Fruit fly (Drosophila melanogaster): ENCODE data around the gene CG46466.

The CG46466 gene

dm6 chr4:670905-671419 lies 8.0 kb upstream of the CG46466 start, which contains the start of gene CG11360 (continued):
- TF ChIP-seq CG4730 (GFP tag; IDR thresholded peaks at IDR 0.05) (no peak), gfzf (GFP tag; optimal IDR thresholded peaks at IDR 0.05) (peak; percentile 32), CG18764 (GFP tag; optimal IDR thresholded peaks at IDR 0.05) (no peak), BEAF-32 (GFP tag; optimal IDR thresholded peaks at IDR 0.05) (peak; percentile 77), CG18262 (tag; optimal IDR thresholded peaks at IDR 0.05) (no peak), CG4707 (GFP tag; optimal IDR thresholded peaks at IDR 0.05) (no peak), CG3163 (GFP tag; optimal IDR thresholded peaks at IDR 0.05) (no peak), Hey (tag; optimal IDR thresholded peaks at IDR 0.05) (no peak), z (GFP tag; IDR thresholded peaks at IDR 0.05) (no peak), CG1602 (GFP tag; optimal IDR thresholded peaks at IDR 0.05) (peak; percentile 17), sima (GFP tag; optimal IDR thresholded peaks at IDR 0.05) (no peak), CG3281 (GFP tag; optimal IDR thresholded peaks at IDR 0.05) (no peak), ac (GFP tag; optimal IDR thresholded peaks at IDR 0.05) (no peak), al (GFP tag; IDR thresholded peaks at IDR 0.05) (no peak), CG16815 (GFP tag; optimal IDR thresholded peaks at IDR 0.05) (no peak), esg (GFP tag; conservative IDR thresholded peaks at IDR 0.05) (no peak), sr (GFP tag; IDR thresholded peaks at IDR 0.05) (no peak), CG6654 (GFP tag; optimal IDR thresholded peaks at IDR 0.05) (no peak), ATbp (GFP tag; optimal IDR thresholded peaks at IDR 0.05) (no peak), CG14014 (GFP tag; IDR thresholded peaks at IDR 0.05) (no peak), dati (GFP tag; IDR thresholded peaks at IDR 0.05) (no peak), CG9727 (GFP tag; optimal IDR thresholded peaks at IDR 0.05) (no peak), CG12236 (GFP tag; optimal IDR thresholded peaks at IDR 0.05) (no peak), kay (GFP tag; optimal IDR thresholded peaks at IDR 0.05) (no peak), ewg (GFP tag; optimal IDR thresholded peaks at IDR 0.05) (no peak), CG12219 (GFP tag; optimal IDR thresholded peaks at IDR 0.05) (no peak), CG15601 (tag; optimal IDR thresholded peaks at IDR 0.05) (no peak), Xbp1 (GFP tag; optimal IDR thresholded peaks at IDR 0.05) (peak; percentile 42), ssp (GFP tag; IDR thresholded peaks at IDR 0.05) (peak; percentile 98), CG6683 (GFP tag; optimal IDR thresholded peaks at IDR 0.05) (no peak), zfh1 (GFP tag; IDR thresholded peaks at IDR 0.05) (no peak), prd (optimal IDR thresholded peaks at IDR 0.05) (no peak), prd (GFP tag; IDR thresholded peaks at IDR 0.05) (no peak), CG30431 (GFP tag; optimal IDR thresholded peaks at IDR 0.05) (no peak), nerfin-2 (GFP tag; IDR thresholded peaks at IDR 0.05; ENCODE audit: partially characterized antibody) (no peak), Mrtf (GFP tag; IDR thresholded peaks at IDR 0.05) (no peak), Bgb (GFP tag; IDR thresholded peaks at IDR 0.05; ENCODE audit: partially characterized antibody) (peak; percentile 60), Dip3 (GFP tag; optimal IDR thresholded peaks at IDR 0.05) (no peak), CG17829 (tag; optimal IDR thresholded peaks at IDR 0.05) (no peak), Dll (GFP tag; IDR thresholded peaks at IDR 0.05; ENCODE audit: partially characterized antibody) (peak; percentile 41; the same call in 1 of the 4 replicates), Ada2b (GFP tag; IDR thresholded peaks at IDR 0.05) (no peak), nerfin-1 (tag; optimal IDR thresholded peaks at IDR 0.05) (peak; percentile 99), pan (optimal IDR thresholded peaks at IDR 0.05) (no peak), pan (GFP tag; optimal IDR thresholded peaks at IDR 0.05 in 1 of 2, IDR thresholded peaks at IDR 0.05 in 1 of 2) (no peak), CG7372 (GFP tag; IDR thresholded peaks at IDR 0.05) (no peak), trem (tag; optimal IDR thresholded peaks at IDR 0.05) (peak; percentile 44), Stat92E (GFP tag; optimal IDR thresholded peaks at IDR 0.05) (peak in 1 of 3 experiments; percentile 77), CG11085 (GFP tag; IDR thresholded peaks at IDR 0.05) (no peak), hth (optimal IDR thresholded peaks at IDR 0.05) (no peak), dysf (GFP tag; IDR thresholded peaks at IDR 0.05) (no peak), CG17912 (GFP tag; optimal IDR thresholded peaks at IDR 0.05) (no peak), CG9437 (GFP tag; optimal IDR thresholded peaks at IDR 0.05) (no peak)

All from whole organism, embryonic.